Worm (Caenorhabditis elegans) whole organism, early embryonic: ENCODE measurements around the gene eat-17.

Source experiments
- B0310.2 ChIP-seq: sonication (generic microtip); optimal IDR thresholded peaks from 2 replicates; lab custom pipeline; 2016; ENCODE audit warnings: mild to moderate bottlenecking, missing genetic modification characterization, missing compliant biosample characterization
- F13C5.2 ChIP-seq: sonication (generic microtip); optimal IDR thresholded peaks from 2 replicates; lab custom pipeline; 2017; ENCODE audit warnings: mild to moderate bottlenecking, missing genetic modification characterization, inconsistent platforms, missing compliant biosample characterization
- aly-1 ChIP-seq: sonication (generic microtip); optimal IDR thresholded peaks from 2 replicates; lab custom pipeline; 2016; ENCODE audit warnings: missing genetic modification characterization, missing compliant biosample characterization
- ama-1 ChIP-seq: fragments of 150-350 bp; optimal IDR thresholded peaks from 2 replicates; lab custom pipeline; 2014
- ceh-13 ChIP-seq: fragments of 200-800 bp; sonication (Bioruptor generic); optimal IDR thresholded peaks from 2 replicates; lab custom pipeline; 2018; ENCODE audit warnings: mild to moderate bottlenecking, missing genetic modification characterization, missing compliant biosample characterization
- ceh-36 ChIP-seq: sonication (generic microtip); optimal IDR thresholded peaks from 2 replicates; lab custom pipeline; 2016; ENCODE audit warnings: missing genetic modification characterization, inconsistent platforms, missing compliant biosample characterization
- ets-7 ChIP-seq: sonication (generic microtip); optimal IDR thresholded peaks from 2 replicates; lab custom pipeline; 2016; ENCODE audit warnings: missing genotype, missing genetic modification characterization, missing compliant biosample characterization
- flt-1 ChIP-seq: fragments of 200-800 bp; sonication (Bioruptor generic); IDR thresholded peaks from 2 replicates; pipeline ENCODE4 v1.3.6; 2022; ENCODE audit warnings: missing genetic modification characterization, missing compliant biosample characterization
- hmbx-1 ChIP-seq: sonication (generic microtip); optimal IDR thresholded peaks from 2 replicates; lab custom pipeline; 2016; ENCODE audit warnings: mild to moderate bottlenecking, missing genetic modification characterization, missing compliant biosample characterization
- hmg-4 ChIP-seq: fragments of 200-800 bp; sonication (Bioruptor generic); optimal IDR thresholded peaks from 2 replicates; lab custom pipeline; 2018; ENCODE audit warnings: mild to moderate bottlenecking, missing genetic modification characterization, missing compliant biosample characterization
- hnd-1 ChIP-seq: sonication (generic microtip); optimal IDR thresholded peaks from 2 replicates; lab custom pipeline; 2016; ENCODE audit warnings: missing genetic modification characterization, missing compliant biosample characterization
- pes-1 ChIP-seq: fragments of 200-800 bp; sonication (Bioruptor generic); IDR thresholded peaks from 2 replicates; pipeline ENCODE4 v1.3.6; 2022; ENCODE audit warnings: missing genetic modification reagents, missing genetic modification characterization, missing compliant biosample characterization
- scrt-1 ChIP-seq: fragments of 200-800 bp; sonication (Bioruptor generic); IDR thresholded peaks from 2 replicates; pipeline ENCODE4 v1.3.6; 2022; ENCODE audit warnings: missing genetic modification characterization, missing compliant biosample characterization
- sea-1 ChIP-seq: fragments of 200-800 bp; sonication (Bioruptor generic); conservative IDR thresholded peaks from 2 replicates; pipeline ENCODE4 v1.3.6; 2022; ENCODE audit warnings: missing genetic modification characterization, missing compliant biosample characterization
- tbx-11 ChIP-seq: fragments of 200-800 bp; sonication (Bioruptor generic); IDR thresholded peaks from 2 replicates; pipeline ENCODE4 v1.3.6; 2022; ENCODE audit warnings: missing genetic modification characterization, missing compliant biosample characterization
- tbx-37 ChIP-seq: fragments of 200-800 bp; sonication (Bioruptor generic); conservative IDR thresholded peaks from 2 replicates; pipeline ENCODE4 v1.3.6; 2022; ENCODE audit warnings: missing genetic modification reagents, missing genetic modification characterization, missing compliant biosample characterization
- tra-4 ChIP-seq: sonication (generic microtip); optimal IDR thresholded peaks from 2 replicates; lab custom pipeline; 2017; ENCODE audit warnings: missing genetic modification characterization, missing compliant biosample characterization

The eat-17 gene

DNA sequence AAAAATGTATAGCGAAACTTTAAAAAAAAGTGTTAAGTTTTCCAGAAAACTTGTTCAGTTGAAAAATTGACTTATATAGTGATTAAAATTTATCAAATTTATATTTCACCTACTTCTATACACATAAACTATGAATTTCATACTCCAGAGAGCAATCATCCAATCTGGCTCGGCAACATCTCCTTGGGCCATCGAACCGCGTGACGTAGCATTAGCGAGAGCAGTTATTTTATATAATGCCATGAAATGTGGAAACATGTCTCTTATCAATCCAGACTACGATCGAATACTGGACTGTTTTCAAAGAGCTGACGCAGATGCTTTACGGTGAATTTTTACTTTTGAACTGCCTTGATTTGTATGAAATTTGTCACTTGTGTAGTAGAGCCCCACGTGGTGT lies 47.2 kb downstream of the eat-17 start:
- TF ChIP-seq ceh-36 (tag; lab: Kevin White, UChicago): no peak
- TF ChIP-seq tbx-37 (GFP tag; lab: Robert Waterston, UW): no peak
- no peak for TF ChIP-seq pes-1
- TF ChIP-seq ceh-13 (GFP tag; lab: Kevin White, UChicago): no peak
- TF ChIP-seq F13C5.2: no peak

DNA sequence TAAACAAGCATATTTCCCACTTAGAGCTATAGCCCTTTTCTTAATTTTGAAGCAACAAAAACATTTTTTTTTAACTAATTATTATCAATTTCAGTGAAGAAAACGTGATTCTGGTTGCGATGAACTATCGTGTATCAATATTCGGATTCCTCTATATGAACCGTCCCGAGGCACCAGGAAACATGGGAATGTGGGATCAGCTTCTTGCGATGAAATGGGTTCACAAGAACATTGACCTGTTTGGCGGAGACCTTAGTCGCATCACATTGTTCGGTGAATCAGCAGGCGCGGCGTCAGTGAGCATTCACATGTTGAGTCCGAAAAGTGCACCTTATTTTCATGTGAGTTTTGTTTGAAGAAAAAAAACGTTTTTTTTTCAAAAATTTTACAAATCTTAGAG lies 47.7 kb downstream of the eat-17 start:
- TF ChIP-seq ets-7 (tag; lab: Kevin White, UChicago) (no peak), hmg-4 (GFP tag; lab: Kevin White, UChicago) (no peak), ceh-36 (tag; lab: Kevin White, UChicago) (no peak), B0310.2 (tag; lab: Kevin White, UChicago) (no peak), sea-1 (GFP tag; lab: Robert Waterston, UW) (no peak), F13C5.2 (no peak), hmbx-1 (no peak), pes-1 (no peak), ama-1 (lab: Kevin White, UChicago) (no peak), flt-1 (GFP tag; lab: Robert Waterston, UW) (no peak), ceh-13 (GFP tag; lab: Kevin White, UChicago) (no peak), hnd-1 (tag; lab: Kevin White, UChicago) (no peak), tra-4 (tag; lab: Kevin White, UChicago) (no peak), scrt-1 (no peak)

DNA sequence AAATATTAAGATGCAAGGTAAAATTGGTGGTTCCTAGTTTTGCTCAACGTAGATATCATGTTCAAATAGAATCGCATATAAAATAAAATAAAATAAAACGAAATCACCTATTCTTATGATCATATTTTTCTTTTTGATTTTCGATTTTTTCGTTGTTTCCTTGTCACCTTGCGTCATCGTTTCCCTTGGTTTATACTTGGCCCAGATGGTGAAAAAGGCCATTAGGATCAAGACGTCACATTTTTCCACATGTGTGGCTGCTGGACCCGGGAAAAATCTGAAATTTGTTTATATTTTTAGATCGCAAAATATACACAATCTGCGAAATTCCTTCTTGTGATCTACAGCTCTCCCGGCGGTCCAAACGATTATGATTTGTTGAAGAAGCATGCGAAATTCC lies 49.6 kb downstream of the eat-17 start, which contains the start of gene ace-1:
ace-1 (plus strand) TSS at position 301 of the 400 bp plus-strand sequence.
- TF ChIP-seq pes-1 (no peak), flt-1 (GFP tag; lab: Robert Waterston, UW) (no peak), tbx-11 (no peak), hmbx-1 (no peak), scrt-1 (no peak), ama-1 (lab: Kevin White, UChicago) (no peak), hnd-1 (tag; lab: Kevin White, UChicago) (no peak), aly-1 (tag; lab: Kevin White, UChicago) (no peak), F13C5.2 (no peak), hmg-4 (GFP tag; lab: Kevin White, UChicago) (no peak), B0310.2 (tag; lab: Kevin White, UChicago) (no peak), tra-4 (tag; lab: Kevin White, UChicago) (no peak), sea-1 (GFP tag; lab: Robert Waterston, UW) (no peak), ceh-36 (tag; lab: Kevin White, UChicago) (no peak)

DNA sequence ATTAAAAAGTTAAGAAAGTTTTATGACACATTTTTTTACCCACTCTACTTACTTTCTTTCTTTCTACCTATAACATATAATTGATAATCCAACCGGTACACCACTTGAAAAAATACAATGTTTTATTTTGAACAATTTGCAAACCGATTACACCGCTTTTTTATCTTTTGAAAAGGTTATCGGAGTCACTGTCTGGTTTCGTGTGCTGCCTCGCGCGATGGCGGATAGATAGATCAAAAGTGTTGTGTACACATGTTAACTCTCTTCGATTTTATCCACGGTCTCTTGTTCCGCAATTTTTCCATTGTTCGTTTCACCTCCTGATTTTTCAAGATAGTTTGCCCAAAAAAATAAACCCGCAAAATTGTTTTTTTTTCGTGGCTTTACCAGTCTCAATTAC lies 50.1 kb downstream of the eat-17 start:
- no peak for TF ChIP-seq hmbx-1
- TF ChIP-seq flt-1 (GFP tag; lab: Robert Waterston, UW): no peak
- TF ChIP-seq ceh-36 (tag; lab: Kevin White, UChicago): no peak
- TF ChIP-seq F13C5.2: no peak
- TF ChIP-seq sea-1 (GFP tag; lab: Robert Waterston, UW): no peak
- no peak for TF ChIP-seq B0310.2 (tag; lab: Kevin White, UChicago)
- TF ChIP-seq scrt-1: no peak
- no peak for TF ChIP-seq pes-1
- no peak for TF ChIP-seq tbx-37 (GFP tag; lab: Robert Waterston, UW)
- TF ChIP-seq ceh-13 (GFP tag; lab: Kevin White, UChicago): no peak
- TF ChIP-seq tbx-11: no peak
- no peak for TF ChIP-seq ets-7 (tag; lab: Kevin White, UChicago)
- no peak for TF ChIP-seq hmg-4 (GFP tag; lab: Kevin White, UChicago)
- TF ChIP-seq aly-1 (tag; lab: Kevin White, UChicago): no peak
- no peak for TF ChIP-seq ama-1 (lab: Kevin White, UChicago)

DNA sequence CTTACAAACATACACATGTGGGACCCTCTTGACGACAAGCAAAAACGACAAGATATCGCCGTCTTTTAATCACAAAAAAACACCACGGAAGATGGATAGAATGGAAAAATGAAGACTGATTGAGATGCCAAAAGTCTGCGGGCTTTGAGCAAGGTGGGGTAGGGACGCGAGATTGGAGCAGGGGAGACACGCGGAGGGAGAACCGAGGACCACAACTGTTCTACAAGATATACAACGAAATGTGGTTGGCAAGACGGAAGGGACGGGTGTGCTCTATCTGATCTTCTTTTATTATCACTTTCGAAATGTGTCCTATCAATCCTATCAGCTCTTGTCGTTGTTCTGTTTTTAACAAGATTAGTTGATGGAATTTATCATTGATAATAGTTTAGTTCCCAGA lies 53.0 kb downstream of the eat-17 start:
- TF ChIP-seq ceh-13 (GFP tag; lab: Kevin White, UChicago): no peak
- TF ChIP-seq ceh-36 (tag; lab: Kevin White, UChicago): no peak
- no peak for TF ChIP-seq hmg-4 (GFP tag; lab: Kevin White, UChicago)
- no peak for TF ChIP-seq B0310.2 (tag; lab: Kevin White, UChicago)
- TF ChIP-seq aly-1 (tag; lab: Kevin White, UChicago): no peak
- no peak for TF ChIP-seq tra-4 (tag; lab: Kevin White, UChicago)
- no peak for TF ChIP-seq pes-1
- no peak for TF ChIP-seq sea-1 (GFP tag; lab: Robert Waterston, UW)
- TF ChIP-seq hnd-1 (tag; lab: Kevin White, UChicago): no peak
- no peak for TF ChIP-seq scrt-1
- no peak for TF ChIP-seq ets-7 (tag; lab: Kevin White, UChicago)
- TF ChIP-seq ama-1 (lab: Kevin White, UChicago): no peak
- no peak for TF ChIP-seq tbx-37 (GFP tag; lab: Robert Waterston, UW)
- no peak for TF ChIP-seq tbx-11
- no peak for TF ChIP-seq hmbx-1
- no peak for TF ChIP-seq flt-1 (GFP tag; lab: Robert Waterston, UW)
- TF ChIP-seq F13C5.2: no peak

DNA sequence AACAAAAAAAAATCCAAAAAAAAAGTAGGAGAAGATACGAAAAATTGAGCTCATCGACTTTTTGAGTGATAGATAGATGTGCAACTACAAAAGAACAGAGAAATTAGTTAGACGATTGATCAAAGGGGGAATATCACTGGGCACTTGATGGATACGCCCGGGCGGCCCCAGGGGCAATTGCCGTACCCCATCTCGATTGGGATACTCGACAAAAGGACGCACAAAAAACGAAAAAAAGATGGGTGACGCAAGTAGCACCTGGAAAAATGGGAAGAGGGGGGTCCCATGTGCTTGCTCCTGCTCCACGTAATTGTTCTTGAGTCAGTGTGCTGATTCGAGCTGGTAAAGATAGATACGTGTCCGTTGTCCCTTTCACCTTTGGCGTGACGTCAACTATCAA lies 55.6 kb downstream of the eat-17 start:
- TF ChIP-seq ama-1 (lab: Kevin White, UChicago): no peak

DNA sequence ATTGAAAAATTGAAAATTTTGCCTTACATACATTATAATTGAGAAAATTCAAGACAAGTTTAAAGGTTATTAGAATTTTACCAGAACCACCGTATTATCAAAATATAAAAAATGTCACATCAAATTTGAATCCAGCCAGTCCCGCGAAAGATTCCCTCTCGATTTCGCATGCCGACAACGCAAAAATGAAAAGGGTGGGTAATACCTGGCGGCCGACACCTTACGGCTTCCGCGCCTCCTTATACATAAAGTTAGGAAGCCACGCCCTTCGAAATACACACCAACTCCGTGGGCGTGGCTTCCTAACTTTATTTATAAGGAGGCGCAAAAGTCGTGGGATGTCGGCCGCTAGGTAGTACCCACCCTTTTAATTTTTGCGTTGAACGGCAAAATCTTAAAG lies 59.1 kb downstream of the eat-17 start:
- no peak for TF ChIP-seq F13C5.2
- peak; percentile 11; the same call in 1 of the 2 replicates for TF ChIP-seq pes-1

DNA sequence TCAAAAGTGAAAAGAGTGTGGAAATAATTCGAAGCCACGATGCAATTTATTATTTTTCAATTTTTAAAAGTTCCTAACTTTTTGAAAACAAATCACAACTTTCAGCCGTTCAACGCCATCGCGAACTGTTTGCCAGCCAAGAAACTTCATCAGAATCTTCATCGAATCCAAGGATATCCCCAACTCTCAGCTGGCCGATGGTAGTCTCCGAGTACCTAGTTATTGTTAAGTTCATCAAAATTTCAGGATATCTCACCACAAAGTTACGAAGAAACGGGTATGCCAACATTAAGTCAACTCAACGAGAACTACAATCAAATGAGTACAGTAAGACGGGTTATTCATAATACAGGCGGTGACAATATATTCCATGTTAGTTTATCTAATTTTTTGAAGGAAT lies 60.3 kb downstream of the eat-17 start:
- TF ChIP-seq tra-4 (tag; lab: Kevin White, UChicago) (no peak), ceh-13 (GFP tag; lab: Kevin White, UChicago) (no peak), flt-1 (GFP tag; lab: Robert Waterston, UW) (no peak), hnd-1 (tag; lab: Kevin White, UChicago) (no peak), F13C5.2 (no peak), sea-1 (GFP tag; lab: Robert Waterston, UW) (no peak), ets-7 (tag; lab: Kevin White, UChicago) (no peak), tbx-11 (no peak)
